Worm (Caenorhabditis elegans): Measurements from ENCODE around the gene Y105C5B.11.

ce11 chrIV:15946507-15946906 lies 5.2 kb upstream of the Y105C5B.11 start, which contains the start of gene skr-10:
- TF ChIP-seq ztf-23 (GFP tag; IDR thresholded peaks at IDR 0.05) = no peak
- no peak for TF ChIP-seq ref-1 (GFP tag; conservative IDR thresholded peaks at IDR 0.05)
- no peak for TF ChIP-seq med-1 (GFP tag; optimal IDR thresholded peaks at IDR 0.05; ENCODE audit: insufficient read depth)
- no peak for TF ChIP-seq tab-1 (GFP tag; IDR thresholded peaks at IDR 0.05)
- no peak for TF ChIP-seq klf-2 (GFP tag; conservative IDR thresholded peaks at IDR 0.05)
- TF ChIP-seq T22C8.4 (GFP tag; IDR thresholded peaks at IDR 0.05) = no peak
- no peak for TF ChIP-seq cog-1 (tag; optimal IDR thresholded peaks at IDR 0.05)
- no peak for TF ChIP-seq flt-1 (GFP tag; IDR thresholded peaks at IDR 0.05)

Data from whole organism, midembryonic.